Fruit fly (Drosophila melanogaster): ENCODE measurements around the gene Saf-B.

The Saf-B gene

dm6 chr3R:24816993-24817854 is at the start of gene Saf-B, which contains the start of gene CG5808:
TSS of gene Saf-B (plus strand) at chr3R:24817464.
TSS of gene CG5808 (minus strand) at chr3R:24817007.
- TF ChIP-seq Dll (optimal IDR thresholded peaks at IDR 0.05) (no peak), psq (optimal IDR thresholded peaks at IDR 0.05) (no peak), EcR (GFP tag; optimal IDR thresholded peaks at IDR 0.05) (no peak), pan (optimal IDR thresholded peaks at IDR 0.05) (no peak), usp (GFP tag; optimal IDR thresholded peaks at IDR 0.05) (no peak), CG8478 (optimal IDR thresholded peaks at IDR 0.05) (no peak)

- TF ChIP-seq usp (GFP tag; optimal IDR thresholded peaks at IDR 0.05): no peak
- no peak for TF ChIP-seq pan (optimal IDR thresholded peaks at IDR 0.05)
- TF ChIP-seq psq (optimal IDR thresholded peaks at IDR 0.05): no peak
- no peak for TF ChIP-seq CG8478 (optimal IDR thresholded peaks at IDR 0.05)
- no peak for TF ChIP-seq EcR (GFP tag; optimal IDR thresholded peaks at IDR 0.05)
- peak; percentile 76 for TF ChIP-seq Dll (optimal IDR thresholded peaks at IDR 0.05)
Observed at dm6 chr3R:24767667-24768340, 49.5 kb upstream of the Saf-B start.

DNA sequence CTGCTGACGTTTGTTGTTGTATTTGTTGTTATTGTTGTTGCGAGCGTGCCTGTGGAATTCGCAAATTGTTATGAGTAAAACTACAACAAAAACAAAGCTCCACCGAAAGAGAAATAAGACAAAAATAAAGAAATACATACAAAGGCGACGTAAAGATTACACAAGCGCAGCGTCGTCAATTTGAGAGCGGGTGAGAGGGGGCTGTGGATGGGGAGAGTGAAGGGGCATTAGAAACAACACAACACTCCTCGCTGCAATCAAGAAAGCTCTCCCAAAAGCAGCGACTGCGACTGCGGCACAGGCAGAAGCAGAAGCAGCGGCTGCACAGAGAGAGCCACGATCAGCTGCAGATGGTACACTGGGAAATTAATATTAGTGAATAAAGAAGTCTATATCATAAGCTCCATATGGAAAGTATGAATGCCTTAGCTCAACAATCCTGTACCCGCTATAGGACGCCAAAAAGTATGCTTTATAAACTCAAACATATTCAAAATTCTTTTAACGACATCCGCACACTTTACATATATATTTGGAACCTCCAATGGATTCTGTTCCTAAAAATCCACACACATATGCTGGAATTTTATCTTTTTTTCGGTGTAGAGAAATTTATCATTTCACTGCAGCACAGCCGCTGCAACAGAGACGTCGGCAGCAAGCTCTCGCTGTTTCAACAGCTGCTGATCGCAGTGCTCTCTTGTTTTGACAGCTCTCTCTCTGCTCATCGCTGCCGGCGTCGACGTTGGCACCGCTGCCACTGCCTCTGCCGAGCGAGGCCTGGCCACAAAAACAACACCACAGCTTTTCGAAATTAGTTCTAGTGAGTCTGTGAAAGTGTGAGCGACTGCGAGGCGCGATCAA is 48.5 kb upstream of the Saf-B start, which contains the start of gene CG13631:
Gene CG13631 (plus strand): TSS at position 814 of the 864 bp plus-strand sequence.
- TF ChIP-seq Dll (optimal IDR thresholded peaks at IDR 0.05) (peak; percentile 35), usp (GFP tag; optimal IDR thresholded peaks at IDR 0.05) (no peak)

DNA sequence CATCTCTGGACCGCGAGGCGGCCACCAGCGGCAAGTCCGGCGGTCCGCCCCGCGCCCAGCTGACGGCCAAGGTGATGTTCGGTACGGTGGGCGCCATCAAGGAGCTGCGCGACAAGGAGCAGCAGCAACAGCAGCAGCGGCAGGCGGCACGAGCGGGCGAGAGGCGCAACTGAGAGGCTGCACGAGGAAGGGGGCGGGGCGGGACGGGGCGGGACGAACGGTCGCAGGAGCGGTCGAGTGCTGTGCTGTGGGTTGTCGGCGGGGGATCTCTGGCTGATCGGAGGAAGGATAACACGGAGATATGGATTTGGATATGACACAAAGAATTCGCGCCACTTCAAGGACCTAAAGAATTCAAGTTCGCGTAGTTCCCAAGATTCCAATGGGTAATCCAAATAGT is 47.7 kb upstream of the Saf-B start:
- no peak for TF ChIP-seq psq (optimal IDR thresholded peaks at IDR 0.05)
- no peak for TF ChIP-seq usp (GFP tag; optimal IDR thresholded peaks at IDR 0.05)
- no peak for TF ChIP-seq CG8478 (optimal IDR thresholded peaks at IDR 0.05)
- TF ChIP-seq pan (optimal IDR thresholded peaks at IDR 0.05): no peak
- no peak for TF ChIP-seq EcR (GFP tag; optimal IDR thresholded peaks at IDR 0.05)
- TF ChIP-seq Dll (optimal IDR thresholded peaks at IDR 0.05): no peak

dm6 chr3R:24771273-24772231 is 45.7 kb upstream of the Saf-B start, which contains the start of gene CG42331:
TSS of gene CG42331 (plus strand) at chr3R:24772181.
- no peak for TF ChIP-seq usp (GFP tag; optimal IDR thresholded peaks at IDR 0.05)
- no peak for TF ChIP-seq EcR (GFP tag; optimal IDR thresholded peaks at IDR 0.05)
- no peak for TF ChIP-seq psq (optimal IDR thresholded peaks at IDR 0.05)
- TF ChIP-seq pan (optimal IDR thresholded peaks at IDR 0.05): no peak
- TF ChIP-seq Dll (optimal IDR thresholded peaks at IDR 0.05): no peak
- no peak for TF ChIP-seq CG8478 (optimal IDR thresholded peaks at IDR 0.05)

dm6 chr3R:24773016-24773415 is 44.2 kb upstream of the Saf-B start:
- TF ChIP-seq pan (optimal IDR thresholded peaks at IDR 0.05): no peak
- TF ChIP-seq psq (optimal IDR thresholded peaks at IDR 0.05): no peak
- no peak for TF ChIP-seq CG8478 (optimal IDR thresholded peaks at IDR 0.05)
- no peak for TF ChIP-seq usp (GFP tag; optimal IDR thresholded peaks at IDR 0.05)
- TF ChIP-seq EcR (GFP tag; optimal IDR thresholded peaks at IDR 0.05): no peak
- no peak for TF ChIP-seq Dll (optimal IDR thresholded peaks at IDR 0.05)

DNA sequence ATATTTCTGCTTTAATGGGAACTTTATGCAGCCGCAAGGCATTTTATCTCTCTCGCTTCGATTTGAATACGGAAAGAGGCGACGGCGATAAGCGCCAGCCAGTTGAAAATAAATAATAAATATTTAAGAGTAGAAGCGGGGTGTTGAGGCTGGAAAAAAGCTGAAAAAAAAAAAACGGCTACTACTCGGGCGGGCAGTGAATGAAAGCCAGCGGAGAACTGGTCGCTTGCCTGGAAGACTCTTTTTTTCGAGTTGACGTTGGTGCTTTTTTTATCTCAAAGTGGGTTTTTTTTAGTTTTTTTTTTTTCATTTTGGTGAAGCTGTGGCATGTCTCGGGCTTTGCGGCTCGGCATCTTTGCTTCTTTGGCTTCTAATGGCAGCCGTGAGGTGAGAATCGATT is 43.8 kb upstream of the Saf-B start:
- TF ChIP-seq CG8478 (optimal IDR thresholded peaks at IDR 0.05) (no peak), usp (GFP tag; optimal IDR thresholded peaks at IDR 0.05) (no peak), psq (optimal IDR thresholded peaks at IDR 0.05) (no peak), Dll (optimal IDR thresholded peaks at IDR 0.05) (no peak), pan (optimal IDR thresholded peaks at IDR 0.05) (no peak), EcR (GFP tag; optimal IDR thresholded peaks at IDR 0.05) (no peak)

- TF ChIP-seq EcR (GFP tag; optimal IDR thresholded peaks at IDR 0.05): no peak
- no peak for TF ChIP-seq Dll (optimal IDR thresholded peaks at IDR 0.05)
- no peak for TF ChIP-seq usp (GFP tag; optimal IDR thresholded peaks at IDR 0.05)
- TF ChIP-seq psq (optimal IDR thresholded peaks at IDR 0.05): no peak
- TF ChIP-seq CG8478 (optimal IDR thresholded peaks at IDR 0.05): no peak
- no peak for TF ChIP-seq pan (optimal IDR thresholded peaks at IDR 0.05)
Observed at dm6 chr3R:24777101-24777500, 40.2 kb upstream of the Saf-B start.

DNA sequence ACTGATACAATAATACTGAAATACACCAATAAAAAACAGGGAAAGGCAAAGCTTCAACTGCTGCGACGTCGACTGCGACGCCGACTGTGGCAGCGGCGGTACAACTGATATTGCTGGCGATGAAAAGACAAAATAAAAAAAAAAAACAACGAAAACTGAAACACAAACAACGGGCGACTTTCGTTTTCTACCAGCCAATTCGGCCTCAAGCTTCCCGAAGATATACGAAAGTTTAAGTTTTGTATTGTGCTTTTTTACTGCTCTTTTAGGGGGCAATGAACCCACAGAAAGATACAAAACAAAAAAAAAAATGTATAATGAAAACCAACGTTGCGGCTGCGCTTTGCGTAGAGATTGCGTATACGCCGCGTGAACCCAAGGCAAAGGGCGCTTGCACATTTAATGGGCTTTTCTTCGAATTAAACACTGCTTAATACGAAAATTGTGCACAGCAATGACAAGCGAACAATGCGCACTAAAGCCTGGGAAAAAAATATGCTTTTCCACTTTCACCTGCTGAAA is 39.0 kb upstream of the Saf-B start:
- TF ChIP-seq pan (optimal IDR thresholded peaks at IDR 0.05) (no peak), Dll (optimal IDR thresholded peaks at IDR 0.05) (no peak), EcR (GFP tag; optimal IDR thresholded peaks at IDR 0.05) (no peak)

- TF ChIP-seq pan (optimal IDR thresholded peaks at IDR 0.05) (no peak), CG8478 (optimal IDR thresholded peaks at IDR 0.05) (no peak), Dll (optimal IDR thresholded peaks at IDR 0.05) (no peak), psq (optimal IDR thresholded peaks at IDR 0.05) (no peak), usp (GFP tag; optimal IDR thresholded peaks at IDR 0.05) (no peak), EcR (GFP tag; optimal IDR thresholded peaks at IDR 0.05) (no peak)
Observed at dm6 chr3R:24787042-24787565, 30.2 kb upstream of the Saf-B start, which contains the start of gene CG5805. TSS of gene CG5805 (minus strand) at chr3R:24787421.

Measured in whole organism.